Fruit fly (Drosophila melanogaster): ENCODE results near the gene nab.

The nab gene

dm6 chr3L:4138804-4139521, 21.8 kb downstream of the nab start, which contains the start of the genes Rop and Ras64B:
Rop (minus strand) TSS chr3L:4138996.
Ras64B (plus strand) TSS chr3L:4139076.
- TF ChIP-seq lz (GFP tag; optimal IDR thresholded peaks at IDR 0.05) (peak; percentile 20), CG11762 (GFP tag; optimal IDR thresholded peaks at IDR 0.05; ENCODE audit: insufficient read depth) (no peak), CG6276 (GFP tag; optimal IDR thresholded peaks at IDR 0.05) (no peak), CG3032 (tag; optimal IDR thresholded peaks at IDR 0.05) (peak; percentile 29), CG15336 (GFP tag; IDR thresholded peaks at IDR 0.05) (peak; percentile 14; the same call in 1 of the 2 replicates), fkh (GFP tag; optimal IDR thresholded peaks at IDR 0.05) (peak; percentile 87), cyc (GFP tag; optimal IDR thresholded peaks at IDR 0.05) (no peak), topi (GFP tag; optimal IDR thresholded peaks at IDR 0.05) (no peak), svp (GFP tag) (peak; percentile 94), Sox14 (GFP tag; optimal IDR thresholded peaks at IDR 0.05) (peak; percentile 75), Ets21C (GFP tag; optimal IDR thresholded peaks at IDR 0.05) (no peak), CG6792 (GFP tag; optimal IDR thresholded peaks at IDR 0.05) (no peak), vri (GFP tag; optimal IDR thresholded peaks at IDR 0.05) (no peak), Met (GFP tag; optimal IDR thresholded peaks at IDR 0.05) (no peak), esn (GFP tag; optimal IDR thresholded peaks at IDR 0.05) (peak; percentile 57), CG8119 (GFP tag; IDR thresholded peaks at IDR 0.05) (peak; percentile 22; the same call in 1 of the 3 replicates), Hr4 (GFP tag; optimal IDR thresholded peaks at IDR 0.05) (no peak)

dm6 chr3L:4135857-4136256, 24.9 kb downstream of the nab start, which contains the start of gene RfC4:
RfC4 (minus strand) TSS chr3L:4136038.
- TF ChIP-seq svp (GFP tag) (no peak), fd85E (GFP tag; optimal IDR thresholded peaks at IDR 0.05) (no peak), CG8119 (GFP tag; IDR thresholded peaks at IDR 0.05) (no peak), eg (GFP tag; IDR thresholded peaks at IDR 0.05) (no peak), pdm3 (GFP tag; optimal IDR thresholded peaks at IDR 0.05) (no peak), fd59A (GFP tag; optimal IDR thresholded peaks at IDR 0.05) (no peak), topi (GFP tag; optimal IDR thresholded peaks at IDR 0.05) (no peak), Eip93F (GFP tag; optimal IDR thresholded peaks at IDR 0.05) (no peak), CG15336 (GFP tag; IDR thresholded peaks at IDR 0.05) (no peak)

dm6 chr3L:4133724-4134678, 26.7 kb downstream of the nab start, which contains the start of gene ens:
ens (minus strand) TSS chr3L:4134550.
- TF ChIP-seq CG16779 (tag; optimal IDR thresholded peaks at IDR 0.05) (no peak), CG6276 (GFP tag; optimal IDR thresholded peaks at IDR 0.05) (no peak), CG6792 (GFP tag; optimal IDR thresholded peaks at IDR 0.05) (no peak), CG9139 (GFP tag; optimal IDR thresholded peaks at IDR 0.05) (no peak), net (GFP tag; optimal IDR thresholded peaks at IDR 0.05) (no peak), CG15336 (GFP tag; IDR thresholded peaks at IDR 0.05) (peak; percentile 9; the same call in 1 of the 2 replicates), vri (GFP tag; optimal IDR thresholded peaks at IDR 0.05) (no peak), Eip75B (GFP tag; optimal IDR thresholded peaks at IDR 0.05) (no peak), CG11902 (GFP tag; optimal IDR thresholded peaks at IDR 0.05) (no peak), topi (GFP tag; optimal IDR thresholded peaks at IDR 0.05) (no peak), Eip78C (GFP tag) (no peak), lz (GFP tag; optimal IDR thresholded peaks at IDR 0.05) (no peak), Eip93F (GFP tag; optimal IDR thresholded peaks at IDR 0.05) (no peak), CG11762 (GFP tag; optimal IDR thresholded peaks at IDR 0.05; ENCODE audit: insufficient read depth) (no peak), CG6854 (GFP tag; optimal IDR thresholded peaks at IDR 0.05) (peak; percentile 60), ss (GFP tag; optimal IDR thresholded peaks at IDR 0.05) (no peak), CG3032 (tag; optimal IDR thresholded peaks at IDR 0.05) (no peak), Gug (GFP tag; IDR thresholded peaks at IDR 0.05) (no peak), CG8119 (GFP tag; IDR thresholded peaks at IDR 0.05) (peak; percentile 73), CG1621 (tag; optimal IDR thresholded peaks at IDR 0.05) (no peak), esn (GFP tag; optimal IDR thresholded peaks at IDR 0.05) (peak; percentile 23), achi (GFP tag; optimal IDR thresholded peaks at IDR 0.05) (no peak), OdsH (GFP tag; optimal IDR thresholded peaks at IDR 0.05) (no peak), acj6 (GFP tag; optimal IDR thresholded peaks at IDR 0.05) (no peak), svp (GFP tag) (peak; percentile 74), dsx (GFP tag; optimal IDR thresholded peaks at IDR 0.05; ENCODE audit: poor library complexity, severe bottlenecking) (no peak)

Measured in whole organism, prepupa.